Fruit fly (Drosophila melanogaster) whole organism, prepupa: ENCODE results near the gene CG15025.

ENCODE experiments used
- CG16779 ChIP-seq: fragments of 200-800 bp; sonication (Bioruptor generic); optimal IDR thresholded peaks from 3 replicates; lab custom pipeline; 2017; ENCODE audit warnings: missing biosample characterization, mild to moderate bottlenecking, missing genetic modification characterization
- Eip75B ChIP-seq: fragments of 200-800 bp; sonication (Bioruptor generic); optimal IDR thresholded peaks from 3 replicates; lab custom pipeline; 2016; ENCODE audit warnings: missing biosample characterization, missing genetic modification characterization
- Eip78C ChIP-seq: fragments of 200-800 bp; sonication (Bioruptor generic); peaks from one replicate; lab custom pipeline; 2016; ENCODE audit warnings: missing biosample characterization, missing genetic modification characterization
- Eip93F ChIP-seq: fragments of 200-800 bp; sonication (Bioruptor generic); optimal IDR thresholded peaks from 2 replicates; lab custom pipeline; 2016; ENCODE audit warnings: missing biosample characterization, mild to moderate bottlenecking, missing genetic modification characterization
- Ets21C ChIP-seq: fragments of 200-800 bp; sonication (Bioruptor generic); optimal IDR thresholded peaks from 3 replicates; lab custom pipeline; 2016; ENCODE audit warnings: missing biosample characterization, missing genetic modification characterization
- Hr38 ChIP-seq: sonication (Bioruptor generic); optimal IDR thresholded peaks from 2 replicates; lab custom pipeline; 2016; ENCODE audit warnings: missing biosample characterization, missing genetic modification characterization
- dac ChIP-seq: fragments of 200-800 bp; sonication (Bioruptor generic); optimal IDR thresholded peaks from 2 replicates; lab custom pipeline; 2017; ENCODE audit warnings: missing biosample characterization, mild to moderate bottlenecking, missing genetic modification characterization
- fd59A ChIP-seq: fragments of 200-800 bp; sonication (Bioruptor generic); optimal IDR thresholded peaks from 2 replicates; lab custom pipeline; 2017; ENCODE audit warnings: missing biosample characterization, mild to moderate bottlenecking, missing genetic modification characterization, missing genetic modification reagents
- fkh ChIP-seq: fragments of 200-800 bp; sonication (Bioruptor generic); optimal IDR thresholded peaks from 3 replicates; lab custom pipeline; 2017; ENCODE audit warnings: missing biosample characterization, mild to moderate bottlenecking, missing genetic modification characterization, moderate library complexity
- net ChIP-seq: fragments of 200-800 bp; sonication (Bioruptor generic); optimal IDR thresholded peaks from 3 replicates; lab custom pipeline; 2016; ENCODE audit warnings: missing biosample characterization, missing genetic modification characterization

dm6 chr3R:19476484-19476883, 14.4 kb downstream of the CG15025 start:
- TF ChIP-seq Eip75B = no peak
- TF ChIP-seq fkh (GFP tag; lab: Kevin White, UChicago) = no peak
- TF ChIP-seq Eip78C (GFP tag; lab: Kevin White, UChicago) = no peak
- TF ChIP-seq Ets21C (GFP tag; lab: Kevin White, UChicago) = no peak
- TF ChIP-seq Hr38 (GFP tag; lab: Kevin White, UChicago) = no peak
- TF ChIP-seq fd59A (GFP tag; lab: Kevin White, UChicago) = no peak
- no peak for TF ChIP-seq CG16779 (tag; lab: Kevin White, UChicago)
- TF ChIP-seq dac (GFP tag; lab: Kevin White, UChicago) = no peak
- no peak for TF ChIP-seq Eip93F (GFP tag; lab: Kevin White, UChicago)
- no peak for TF ChIP-seq net
